Fruit fly (Drosophila melanogaster) whole organism, prepupa: ENCODE results near the gene CG32148.

Source experiments
- Blimp-1 ChIP-seq: fragments of 200-800 bp; sonication (Bioruptor generic); optimal IDR thresholded peaks from 3 replicates; lab custom pipeline; 2017; ENCODE audit warnings: missing biosample characterization, missing genetic modification characterization, mild to moderate bottlenecking, moderate library complexity, missing genetic modification reagents
- CG10631 ChIP-seq: fragments of 200-800 bp; sonication (Bioruptor generic); optimal IDR thresholded peaks from 2 replicates; lab custom pipeline; 2016; ENCODE audit warnings: missing biosample characterization, missing genetic modification characterization
- CG10669 ChIP-seq: fragments of 200-800 bp; sonication (Bioruptor generic); optimal IDR thresholded peaks from 3 replicates; lab custom pipeline; 2018; ENCODE audit warnings: missing biosample characterization, mild to moderate bottlenecking, missing genetic modification characterization, moderate library complexity
- CG11902 ChIP-seq: fragments of 200-800 bp; sonication (Bioruptor generic); optimal IDR thresholded peaks from 3 replicates; lab custom pipeline; 2016; ENCODE audit warnings: missing biosample characterization, missing genetic modification characterization
- CG15336 ChIP-seq: fragments of 200-800 bp; sonication (Bioruptor generic); IDR thresholded peaks from 2 replicates; pipeline ENCODE4 v1.3.6; 2022; ENCODE audit warnings: missing biosample characterization, missing genetic modification characterization
- CG1621 ChIP-seq: fragments of 200-800 bp; sonication (Bioruptor generic); optimal IDR thresholded peaks from 3 replicates; lab custom pipeline; 2018; ENCODE audit warnings: missing biosample characterization, mild to moderate bottlenecking, missing genetic modification characterization
- CG16779 ChIP-seq: fragments of 200-800 bp; sonication (Bioruptor generic); optimal IDR thresholded peaks from 3 replicates; lab custom pipeline; 2017; ENCODE audit warnings: missing biosample characterization, mild to moderate bottlenecking, missing genetic modification characterization
- CG3032 ChIP-seq: fragments of 200-800 bp; optimal IDR thresholded peaks from 2 replicates; lab custom pipeline; 2019; ENCODE audit warnings: missing biosample characterization, mild to moderate bottlenecking, missing genetic modification characterization, moderate library complexity
- CG6163 ChIP-seq: fragments of 200-800 bp; sonication (Bioruptor generic); IDR thresholded peaks from 3 replicates; pipeline ENCODE4 v1.3.6; 2022; ENCODE audit warnings: missing biosample characterization, missing genetic modification characterization
- CG6808 ChIP-seq: fragments of 200-800 bp; sonication (Bioruptor generic); optimal IDR thresholded peaks from 3 replicates; lab custom pipeline; 2017; ENCODE audit warnings: missing biosample characterization, missing genetic modification characterization, mild to moderate bottlenecking, moderate library complexity, missing genetic modification reagents
- CG6854 ChIP-seq: fragments of 200-800 bp; sonication (Bioruptor generic); optimal IDR thresholded peaks from 2 replicates; lab custom pipeline; 2017; ENCODE audit warnings: missing biosample characterization, mild to moderate bottlenecking, missing genetic modification characterization
- CG7368 ChIP-seq: fragments of 200-800 bp; sonication (Bioruptor generic); optimal IDR thresholded peaks from 3 replicates; lab custom pipeline; 2016; ENCODE audit warnings: missing biosample characterization, missing genetic modification characterization
- CG8319 ChIP-seq: fragments of 200-800 bp; sonication (Bioruptor generic); optimal IDR thresholded peaks from 3 replicates; lab custom pipeline; 2016; ENCODE audit warnings: missing biosample characterization, missing genetic modification characterization
- Eip75B ChIP-seq: fragments of 200-800 bp; sonication (Bioruptor generic); optimal IDR thresholded peaks from 3 replicates; lab custom pipeline; 2016; ENCODE audit warnings: missing biosample characterization, missing genetic modification characterization
- Eip93F ChIP-seq: fragments of 200-800 bp; sonication (Bioruptor generic); optimal IDR thresholded peaks from 2 replicates; lab custom pipeline; 2016; ENCODE audit warnings: missing biosample characterization, mild to moderate bottlenecking, missing genetic modification characterization
- Ets21C ChIP-seq: fragments of 200-800 bp; sonication (Bioruptor generic); optimal IDR thresholded peaks from 3 replicates; lab custom pipeline; 2016; ENCODE audit warnings: missing biosample characterization, missing genetic modification characterization
- Gug ChIP-seq: fragments of 200-800 bp; sonication (Bioruptor generic); IDR thresholded peaks from 2 replicates; pipeline ENCODE4 v1.3.6; 2022; ENCODE audit warnings: missing biosample characterization, missing genetic modification characterization
- Hr38 ChIP-seq: sonication (Bioruptor generic); optimal IDR thresholded peaks from 2 replicates; lab custom pipeline; 2016; ENCODE audit warnings: missing biosample characterization, missing genetic modification characterization
- Hr39 ChIP-seq: fragments of 200-800 bp; sonication (Bioruptor generic); optimal IDR thresholded peaks from 2 replicates; lab custom pipeline; 2016; ENCODE audit warnings: missing biosample characterization, missing genetic modification characterization
- Hr4 ChIP-seq: fragments of 200-800 bp; sonication (Bioruptor generic); optimal IDR thresholded peaks from 3 replicates; lab custom pipeline; 2016; ENCODE audit warnings: missing biosample characterization, missing genetic modification characterization
- Met ChIP-seq: fragments of 200-800 bp; sonication (Bioruptor generic); optimal IDR thresholded peaks from 3 replicates; lab custom pipeline; 2016; ENCODE audit warnings: missing biosample characterization, missing genetic modification characterization
- Sox102F ChIP-seq: fragments of 200-800 bp; sonication (Bioruptor generic); optimal IDR thresholded peaks from 2 replicates; lab custom pipeline; 2016; ENCODE audit warnings: missing biosample characterization, mild to moderate bottlenecking, missing genetic modification characterization
- Sox14 ChIP-seq: fragments of 200-800 bp; sonication (Bioruptor generic); optimal IDR thresholded peaks from 3 replicates; lab custom pipeline; 2016; ENCODE audit warnings: missing biosample characterization, missing genetic modification characterization
- dsx ChIP-seq: fragments of 200-800 bp; optimal IDR thresholded peaks from 3 replicates; lab custom pipeline; 2019; ENCODE audit warnings: missing biosample characterization, mild to moderate bottlenecking, missing genetic modification characterization, moderate library complexity; ENCODE audit not compliant: poor library complexity, severe bottlenecking
- fd59A ChIP-seq: fragments of 200-800 bp; sonication (Bioruptor generic); optimal IDR thresholded peaks from 2 replicates; lab custom pipeline; 2017; ENCODE audit warnings: missing biosample characterization, mild to moderate bottlenecking, missing genetic modification characterization, missing genetic modification reagents
- fkh ChIP-seq: fragments of 200-800 bp; sonication (Bioruptor generic); optimal IDR thresholded peaks from 3 replicates; lab custom pipeline; 2017; ENCODE audit warnings: missing biosample characterization, mild to moderate bottlenecking, missing genetic modification characterization, moderate library complexity
- lz ChIP-seq: fragments of 200-800 bp; sonication (Bioruptor generic); optimal IDR thresholded peaks from 3 replicates; lab custom pipeline; 2016; ENCODE audit warnings: missing biosample characterization, missing genetic modification characterization
- net ChIP-seq: fragments of 200-800 bp; sonication (Bioruptor generic); optimal IDR thresholded peaks from 3 replicates; lab custom pipeline; 2016; ENCODE audit warnings: missing biosample characterization, missing genetic modification characterization
- salr ChIP-seq, 2 experiments: fragments of 200-800 bp; sonication (Bioruptor generic); optimal IDR thresholded peaks; 3 replicates each; lab custom pipeline; 2016 to 2018; ENCODE audit warnings: missing biosample characterization in 2 of 2, missing genetic modification characterization in 2 of 2, mild to moderate bottlenecking in 1 of 2
- spab ChIP-seq: fragments of 200-800 bp; sonication (Bioruptor generic); optimal IDR thresholded peaks from 2 replicates; lab custom pipeline; 2017; ENCODE audit warnings: missing biosample characterization, mild to moderate bottlenecking, missing genetic modification characterization, missing genetic modification reagents
- ss ChIP-seq, 2 experiments: fragments of 200-800 bp; sonication (Bioruptor generic); optimal IDR thresholded peaks; 2 replicates in 1 of 2; 3 replicates in 1 of 2; lab custom pipeline; 2017 to 2018; ENCODE audit warnings: mild to moderate bottlenecking in 2 of 2, missing biosample characterization in 2 of 2, missing genetic modification characterization in 2 of 2, moderate library complexity in 1 of 2
- topi ChIP-seq: fragments of 200-800 bp; sonication (Bioruptor generic); optimal IDR thresholded peaks from 3 replicates; lab custom pipeline; 2016; ENCODE audit warnings: missing biosample characterization, missing genetic modification characterization
- vri ChIP-seq: fragments of 200-800 bp; sonication (Bioruptor generic); optimal IDR thresholded peaks from 3 replicates; lab custom pipeline; 2016; ENCODE audit warnings: missing biosample characterization, mild to moderate bottlenecking, missing genetic modification characterization

Gene CG32148

dm6 chr3L:15052390-15052789, 29.1 kb downstream of the CG32148 start, which contains the start of gene CG13461:
Gene CG13461 (minus strand): TSS chr3L:15052490.
- TF ChIP-seq fd59A (GFP tag; lab: Kevin White, UChicago) (no peak), CG10669 (GFP tag; lab: Kevin White, UChicago) (no peak), lz (GFP tag; lab: Kevin White, UChicago) (no peak), salr (GFP tag; optimal IDR thresholded peaks at IDR 0.05; lab: Kevin White, UChicago) (no peak), topi (GFP tag; lab: Kevin White, UChicago) (no peak), CG6854 (GFP tag; lab: Kevin White, UChicago) (no peak), Eip75B (GFP tag; lab: Kevin White, UChicago) (no peak), CG6808 (GFP tag; lab: Kevin White, UChicago) (no peak), Hr39 (GFP tag; lab: Kevin White, UChicago) (no peak), Gug (GFP tag; lab: Robert Waterston, UW) (no peak), Sox14 (no peak), CG3032 (tag; lab: Kevin White, UChicago) (no peak), CG16779 (tag; lab: Kevin White, UChicago) (no peak)

- TF ChIP-seq Sox102F (GFP tag; lab: Kevin White, UChicago) (no peak), net (GFP tag; lab: Kevin White, UChicago) (no peak), spab (GFP tag; lab: Kevin White, UChicago) (no peak), dsx (no peak), Hr38 (GFP tag; lab: Kevin White, UChicago) (no peak), CG11902 (GFP tag; lab: Kevin White, UChicago) (no peak)
Observed at dm6 chr3L:15053251-15053650, 30.0 kb downstream of the CG32148 start, which contains the start of gene CG43680. Gene CG43680 (minus strand): TSS chr3L:15053351.

dm6 chr3L:15054035-15054434, 30.7 kb downstream of the CG32148 start, which contains the start of gene CG18649:
Gene CG18649 (minus strand): TSS chr3L:15054135.
- TF ChIP-seq CG10631 (GFP tag; lab: Kevin White, UChicago) (no peak), fkh (GFP tag; lab: Kevin White, UChicago) (peak; percentile 62)
- TF ChIP-seq, all 60 proteins: peak for 1

dm6 chr3L:15054477-15054876, 31.2 kb downstream of the CG32148 start, which contains the start of gene EAChm:
Gene EAChm (plus strand): TSS chr3L:15054777.
- TF ChIP-seq ss (GFP tag; optimal IDR thresholded peaks at IDR 0.05; lab: Kevin White, UChicago) (no peak), CG11902 (GFP tag; lab: Kevin White, UChicago) (no peak), Sox14 (no peak), Ets21C (GFP tag; lab: Kevin White, UChicago) (no peak), CG10669 (GFP tag; lab: Kevin White, UChicago) (no peak), vri (GFP tag; lab: Kevin White, UChicago) (no peak), Met (GFP tag; lab: Kevin White, UChicago) (no peak), CG15336 (no peak), Hr38 (GFP tag; lab: Kevin White, UChicago) (no peak), Blimp-1 (no peak), Hr39 (GFP tag; lab: Kevin White, UChicago) (no peak), Eip93F (GFP tag; lab: Kevin White, UChicago) (no peak), CG6163 (GFP tag; lab: Robert Waterston, UW) (no peak), lz (GFP tag; lab: Kevin White, UChicago) (no peak)
- TF ChIP-seq, all 60 proteins: peak for 0

- no peak for TF ChIP-seq CG6854 (GFP tag; lab: Kevin White, UChicago)
- no peak for TF ChIP-seq Ets21C (GFP tag; lab: Kevin White, UChicago)
- TF ChIP-seq CG8319: no peak
- TF ChIP-seq salr (GFP tag; optimal IDR thresholded peaks at IDR 0.05; lab: Kevin White, UChicago): no peak
- TF ChIP-seq Hr4: no peak
- no peak for TF ChIP-seq CG7368 (GFP tag; lab: Kevin White, UChicago)
- no peak for TF ChIP-seq CG1621
- TF ChIP-seq Sox14: no peak
Observed at dm6 chr3L:15061605-15062004, 38.3 kb downstream of the CG32148 start, which contains the start of gene CG13460. Gene CG13460 (minus strand): TSS chr3L:15061705.
